Worm (Caenorhabditis elegans) whole organism, L1 larva: Measurements from ENCODE around the gene F53C3.1.

Experiments used
- C04F5.9 ChIP-seq: sonication (generic microtip); optimal IDR thresholded peaks from 2 replicates; lab custom pipeline; 2016; ENCODE audit warnings: missing genetic modification characterization, missing compliant biosample characterization
- C34B4.2 ChIP-seq: sonication (generic microtip); optimal IDR thresholded peaks from 2 replicates; lab custom pipeline; 2017; ENCODE audit warnings: mild to moderate bottlenecking, missing genetic modification characterization, missing compliant biosample characterization
- Y116A8C.19 ChIP-seq: sonication (generic microtip); optimal IDR thresholded peaks from 2 replicates; lab custom pipeline; 2016; ENCODE audit warnings: missing compliant biosample characterization, missing genetic modification characterization, borderline replicate concordance
- alr-1 ChIP-seq: fragments of 200-800 bp; sonication (Bioruptor generic); optimal IDR thresholded peaks from 2 replicates; lab custom pipeline; 2018; ENCODE audit warnings: borderline replicate concordance, mild to moderate bottlenecking, missing genetic modification characterization, missing compliant biosample characterization
- ama-1 ChIP-seq: fragments of 150-350 bp; optimal IDR thresholded peaks from 2 replicates; lab custom pipeline; 2014
- blmp-1 ChIP-seq: fragments of 150-350 bp; optimal IDR thresholded peaks from 2 replicates; lab custom pipeline; 2014; ENCODE audit warnings: missing biosample characterization, missing genetic modification characterization
- ceh-63 ChIP-seq: fragments of 200-800 bp; sonication (Bioruptor generic); optimal IDR thresholded peaks from 2 replicates; lab custom pipeline; 2018; ENCODE audit warnings: mild to moderate bottlenecking, missing genetic modification characterization, missing compliant biosample characterization
- ceh-8 ChIP-seq: fragments of 200-800 bp; sonication (Bioruptor generic); optimal IDR thresholded peaks from 2 replicates; lab custom pipeline; 2018; ENCODE audit warnings: mild to moderate bottlenecking, missing genetic modification characterization, moderate library complexity, missing compliant biosample characterization
- ceh-82 ChIP-seq, 3 experiments: fragments of 150-350 bp in 1 of 3; sonication (generic microtip) in 2 of 3; optimal IDR thresholded peaks; 2 replicates each; lab custom pipeline; 2014 to 2017; ENCODE audit warnings: missing biosample characterization in 3 of 3, missing genetic modification characterization in 3 of 3
- ceh-88 ChIP-seq: fragments of 200-800 bp; sonication (Bioruptor generic); IDR thresholded peaks from 2 replicates; pipeline ENCODE4 v1.3.6; 2022; ENCODE audit warnings: missing genetic modification characterization, missing compliant biosample characterization
- ceh-90 ChIP-seq: sonication (generic microtip); optimal IDR thresholded peaks from 2 replicates; lab custom pipeline; 2016; ENCODE audit warnings: missing genetic modification characterization, missing compliant biosample characterization
- dsc-1 ChIP-seq: sonication (generic microtip); optimal IDR thresholded peaks from 2 replicates; lab custom pipeline; 2016; ENCODE audit warnings: mild to moderate bottlenecking, missing genetic modification characterization, missing compliant biosample characterization
- egl-27 ChIP-seq, 2 experiments: fragments of 150-350 bp in 1 of 2; sonication (generic microtip); optimal IDR thresholded peaks; 3 replicates each; lab custom pipeline; 2017 to 2018; ENCODE audit warnings: missing biosample characterization in 2 of 2, missing genetic modification characterization in 2 of 2, missing genetic modification reagents in 2 of 2
- elt-2 ChIP-seq: sonication (generic microtip); optimal IDR thresholded peaks from 2 replicates; lab custom pipeline; 2016; ENCODE audit warnings: missing genetic modification characterization, mild to moderate bottlenecking, inconsistent platforms, missing compliant biosample characterization, missing genetic modification reagents
- elt-3 ChIP-seq, 6 experiments: fragments of 150-350 bp in 1 of 6; sonication (generic microtip); optimal IDR thresholded peaks; 2 replicates each; lab custom pipeline; 2017 to 2018; ENCODE audit warnings: missing biosample characterization in 6 of 6, missing genetic modification characterization in 6 of 6, inconsistent platforms in 1 of 6
- fkh-10 ChIP-seq: sonication (generic microtip); optimal IDR thresholded peaks from 2 replicates; lab custom pipeline; 2017; ENCODE audit warnings: missing biosample characterization, missing genetic modification reagents, missing genetic modification characterization
- fkh-4 ChIP-seq: sonication (generic microtip); optimal IDR thresholded peaks from 2 replicates; lab custom pipeline; 2016; ENCODE audit warnings: missing compliant biosample characterization, missing genetic modification characterization, borderline replicate concordance
- grh-1 ChIP-seq: fragments of 200-800 bp; sonication (Bioruptor generic); IDR thresholded peaks from 2 replicates; pipeline ENCODE4 v1.3.6; 2022; ENCODE audit warnings: missing genetic modification reagents, missing genetic modification characterization, missing compliant biosample characterization
- hlh-17 ChIP-seq: fragments of 200-800 bp; sonication (Bioruptor generic); optimal IDR thresholded peaks from 2 replicates; lab custom pipeline; 2018; ENCODE audit warnings: missing genetic modification characterization, mild to moderate bottlenecking, missing compliant biosample characterization, moderate library complexity, borderline replicate concordance
- hpl-2 ChIP-seq: fragments of 150-350 bp; optimal IDR thresholded peaks from 2 replicates; lab custom pipeline; 2014; ENCODE audit warnings: missing biosample characterization, missing genetic modification reagents, missing genetic modification characterization
- isw-1 ChIP-seq: fragments of 200-800 bp; sonication (Bioruptor generic); IDR thresholded peaks from 2 replicates; pipeline ENCODE4 v1.3.6; 2022; ENCODE audit warnings: missing genetic modification characterization, missing compliant biosample characterization
- jun-1 ChIP-seq: fragments of 150-350 bp; optimal IDR thresholded peaks from 2 replicates; lab custom pipeline; 2014; ENCODE audit warnings: missing biosample characterization, missing genetic modification reagents, missing genetic modification characterization
- lin-39 ChIP-seq: fragments of 150-350 bp; optimal IDR thresholded peaks from 2 replicates; lab custom pipeline; 2014; ENCODE audit warnings: missing biosample characterization, missing genetic modification reagents, missing genetic modification characterization
- lir-3 ChIP-seq: sonication (generic microtip); optimal IDR thresholded peaks from 2 replicates; lab custom pipeline; 2016; ENCODE audit warnings: mild to moderate bottlenecking, missing genetic modification characterization, moderate library complexity, missing compliant biosample characterization; ENCODE audit not compliant: poor library complexity
- lsy-2 ChIP-seq, 2 experiments: fragments of 150-350 bp; optimal IDR thresholded peaks; 2 replicates each; lab custom pipeline; 2014; ENCODE audit warnings: missing biosample characterization in 2 of 2, missing genetic modification characterization in 2 of 2
- mep-1 ChIP-seq: fragments of 150-350 bp; optimal IDR thresholded peaks from 2 replicates; lab custom pipeline; 2014; ENCODE audit warnings: missing biosample characterization, missing genetic modification characterization
- nhr-19 ChIP-seq: fragments of 200-800 bp; sonication (Bioruptor generic); conservative IDR thresholded peaks from 2 replicates; pipeline ENCODE4 v1.3.6; 2022; ENCODE audit warnings: missing genetic modification characterization, missing compliant biosample characterization
- nhr-76 ChIP-seq: sonication (generic microtip); optimal IDR thresholded peaks from 2 replicates; lab custom pipeline; 2017; ENCODE audit warnings: missing biosample characterization, missing genetic modification characterization
- pqm-1 ChIP-seq: sonication (generic microtip); optimal IDR thresholded peaks from 3 replicates; lab custom pipeline; 2017; ENCODE audit warnings: missing biosample characterization, missing genetic modification characterization
- skn-1 ChIP-seq: fragments of 150-350 bp; optimal IDR thresholded peaks from 2 replicates; lab custom pipeline; 2014; ENCODE audit warnings: missing biosample characterization, missing genetic modification characterization
- sptf-1 ChIP-seq: fragments of 150-350 bp; optimal IDR thresholded peaks from 2 replicates; lab custom pipeline; 2014; ENCODE audit warnings: missing biosample characterization, missing genetic modification characterization
- sup-37 ChIP-seq: fragments of 200-800 bp; sonication (Bioruptor generic); optimal IDR thresholded peaks from 2 replicates; lab custom pipeline; 2018; ENCODE audit warnings: mild to moderate bottlenecking, missing genetic modification characterization, missing compliant biosample characterization
- swsn-7 ChIP-seq: sonication (generic microtip); optimal IDR thresholded peaks from 2 replicates; lab custom pipeline; 2016; ENCODE audit warnings: missing genetic modification characterization, missing compliant biosample characterization
- tbx-2 ChIP-seq: sonication (generic microtip); optimal IDR thresholded peaks from 2 replicates; lab custom pipeline; 2016; ENCODE audit warnings: missing genetic modification characterization, missing compliant biosample characterization
- unc-30 ChIP-seq: sonication (generic microtip); optimal IDR thresholded peaks from 2 replicates; lab custom pipeline; 2017; ENCODE audit warnings: missing biosample characterization, missing genetic modification characterization
- vab-15 ChIP-seq: sonication (generic microtip); optimal IDR thresholded peaks from 2 replicates; lab custom pipeline; 2017; ENCODE audit warnings: missing genotype, mild to moderate bottlenecking, missing genetic modification characterization, missing compliant biosample characterization
- xbp-1 ChIP-seq: sonication (generic microtip); optimal IDR thresholded peaks from 2 replicates; lab custom pipeline; 2016; ENCODE audit warnings: missing genetic modification characterization, missing compliant biosample characterization
- ztf-11 ChIP-seq, 2 experiments: sonication (generic microtip); optimal IDR thresholded peaks; 2 replicates each; lab custom pipeline; 2016 to 2017; ENCODE audit warnings: missing genetic modification characterization in 2 of 2, missing biosample characterization in 1 of 2, missing compliant biosample characterization in 1 of 2
- ztf-4 ChIP-seq: fragments of 150-350 bp; optimal IDR thresholded peaks from 2 replicates; lab custom pipeline; 2014; ENCODE audit warnings: missing biosample characterization, missing genetic modification characterization

Gene F53C3.1

DNA sequence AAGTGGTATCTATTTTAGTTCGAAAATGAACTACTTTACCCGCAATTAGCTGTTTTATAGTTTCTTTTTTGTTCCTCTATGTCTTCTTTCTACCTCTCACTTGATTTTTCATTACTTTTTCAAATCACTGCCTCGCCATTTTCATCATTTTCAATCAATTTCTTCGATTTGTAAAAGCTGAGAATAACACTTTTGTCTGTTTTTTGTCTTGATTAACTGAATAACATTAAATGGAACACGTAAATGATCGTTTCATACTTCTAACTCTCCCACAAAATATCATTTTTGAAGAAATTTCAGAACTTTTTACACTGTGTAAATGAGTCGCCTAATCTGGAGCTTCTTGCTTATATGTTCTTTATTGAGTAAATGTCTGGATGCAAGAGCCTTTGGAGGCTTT lies 10.7 kb upstream of the F53C3.1 start, which contains the start of gene F53C3.4:
F53C3.4 (plus strand) TSS at position 301 of the 400 bp plus-strand sequence.
- TF ChIP-seq elt-3 (tag; optimal IDR thresholded peaks at IDR 0.05; lab: Kevin White, UChicago) (no peak), sup-37 (GFP tag; lab: Kevin White, UChicago) (no peak), grh-1 (GFP tag; lab: Robert Waterston, UW) (no peak), ceh-82 (tag; optimal IDR thresholded peaks at IDR 0.05; lab: Kevin White, UChicago) (no peak), dsc-1 (tag; lab: Kevin White, UChicago) (no peak), ceh-90 (no peak), lin-39 (no peak), skn-1 (tag; lab: Kevin White, UChicago) (no peak), fkh-10 (GFP tag; lab: Kevin White, UChicago) (no peak)

DNA sequence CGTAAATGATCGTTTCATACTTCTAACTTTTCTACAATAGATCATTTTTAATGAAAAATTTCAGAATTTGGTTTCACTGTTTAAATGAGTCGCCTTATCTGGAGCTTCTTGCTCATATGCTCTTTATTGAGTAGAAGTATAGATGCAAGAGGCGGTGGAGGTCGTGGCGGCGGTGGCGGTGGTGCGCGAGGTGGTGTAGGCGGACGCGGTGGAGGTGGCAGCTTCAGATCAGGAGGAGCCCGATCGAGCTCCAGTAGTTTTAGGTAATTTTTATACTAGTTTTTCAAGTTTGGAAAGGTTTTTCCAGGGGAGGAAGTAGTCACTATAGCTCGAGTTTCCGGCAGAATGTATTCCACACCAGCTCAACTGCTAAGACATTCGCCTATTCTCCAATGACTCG lies 9.0 kb upstream of the F53C3.1 start, which contains the start of gene F53C3.3:
F53C3.3 (plus strand) TSS at position 59 of the 400 bp plus-strand sequence.
- TF ChIP-seq ztf-11 (tag; optimal IDR thresholded peaks at IDR 0.05; lab: Kevin White, UChicago) (no peak), ceh-88 (GFP tag; lab: Robert Waterston, UW) (no peak), fkh-4 (tag; lab: Kevin White, UChicago) (no peak), ceh-63 (GFP tag; lab: Kevin White, UChicago) (no peak), vab-15 (tag; lab: Kevin White, UChicago) (no peak), sptf-1 (tag; lab: Kevin White, UChicago) (no peak), lsy-2 (tag; optimal IDR thresholded peaks at IDR 0.05; lab: Kevin White, UChicago) (no peak), unc-30 (tag; lab: Kevin White, UChicago) (no peak), skn-1 (tag; lab: Kevin White, UChicago) (no peak), ceh-8 (GFP tag; lab: Kevin White, UChicago) (no peak), Y116A8C.19 (no peak), hpl-2 (GFP tag; lab: Kevin White, UChicago) (no peak), mep-1 (tag; lab: Kevin White, UChicago) (no peak), elt-2 (no peak)
- TF ChIP-seq, all 84 proteins: peak for 0

DNA sequence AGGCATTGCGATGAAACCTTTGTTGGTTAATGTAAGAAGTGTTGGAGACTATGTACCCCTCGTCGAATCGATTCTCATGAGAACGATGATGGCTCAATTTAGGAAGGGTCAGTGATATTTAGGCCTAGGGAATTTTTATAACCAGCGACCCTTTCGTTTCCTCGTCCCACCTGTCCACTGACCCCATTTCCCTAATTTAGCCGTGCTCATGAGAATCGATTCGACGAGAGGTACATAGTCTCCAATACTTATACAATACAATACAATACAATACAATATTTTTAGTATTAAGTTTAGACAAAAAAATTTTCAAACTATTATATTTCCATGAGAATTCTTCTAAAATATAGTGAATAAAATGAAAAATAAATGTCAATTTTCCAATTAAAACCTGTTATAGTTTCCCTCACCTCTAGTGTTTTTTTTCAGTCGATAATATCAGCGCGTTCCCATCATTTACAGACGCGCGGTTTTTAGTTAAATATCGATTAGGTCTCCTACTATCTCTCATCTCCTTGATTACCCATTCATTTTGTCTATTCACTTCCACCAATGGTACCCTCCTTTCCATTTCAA lies 5.1 kb upstream of the F53C3.1 start, which contains the start of the genes F53C3.11 and fbxb-103:
F53C3.11 (minus strand) TSS at position 101 of the 576 bp plus-strand sequence.
fbxb-103 (plus strand) TSS at position 526 of the 576 bp plus-strand sequence.
- TF ChIP-seq tbx-2 (tag; lab: Kevin White, UChicago) (no peak), C04F5.9 (no peak), ztf-11 (tag; optimal IDR thresholded peaks at IDR 0.05; lab: Kevin White, UChicago) (no peak), ceh-63 (GFP tag; lab: Kevin White, UChicago) (no peak), hlh-17 (GFP tag; lab: Kevin White, UChicago) (no peak), swsn-7 (tag; lab: Kevin White, UChicago) (no peak), pqm-1 (tag; lab: Kevin White, UChicago) (no peak), ceh-88 (GFP tag; lab: Robert Waterston, UW) (no peak), skn-1 (tag; lab: Kevin White, UChicago) (no peak), ama-1 (lab: Kevin White, UChicago) (no peak)

DNA sequence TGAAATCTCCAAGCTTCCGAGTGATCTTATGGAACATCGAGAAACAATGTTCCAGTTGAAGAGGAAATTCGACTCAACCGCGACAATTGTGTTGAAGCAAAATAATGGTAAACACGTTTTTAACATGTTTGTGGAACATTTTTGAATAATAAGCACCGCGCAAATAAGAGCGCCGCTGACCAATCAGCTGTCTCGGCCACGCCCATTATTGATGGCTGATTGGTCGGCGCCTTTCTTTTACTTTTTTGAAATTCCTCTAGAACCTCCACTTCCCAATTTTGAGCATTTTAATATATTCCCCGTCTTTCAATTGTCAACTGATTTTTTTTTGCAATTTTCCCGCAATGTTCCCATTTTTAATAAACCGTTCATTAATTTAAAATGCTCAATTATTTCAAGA lies 3.7 kb upstream of the F53C3.1 start:
- TF ChIP-seq fkh-4 (tag; lab: Kevin White, UChicago) (no peak), ceh-88 (GFP tag; lab: Robert Waterston, UW) (no peak), egl-27 (tag; optimal IDR thresholded peaks at IDR 0.05; lab: Kevin White, UChicago) (no peak), nhr-19 (GFP tag; lab: Robert Waterston, UW) (no peak), alr-1 (tag; lab: Kevin White, UChicago) (no peak), fkh-10 (GFP tag; lab: Kevin White, UChicago) (no peak), nhr-76 (no peak), isw-1 (GFP tag; lab: Robert Waterston, UW) (no peak), dsc-1 (tag; lab: Kevin White, UChicago) (no peak), ztf-4 (tag; lab: Kevin White, UChicago) (no peak), sptf-1 (tag; lab: Kevin White, UChicago) (no peak), xbp-1 (no peak), lir-3 (no peak), blmp-1 (tag; lab: Kevin White, UChicago) (no peak), jun-1 (tag; lab: Kevin White, UChicago) (no peak), C34B4.2 (tag; lab: Kevin White, UChicago) (no peak)
